Fruit fly (Drosophila melanogaster) whole organism, embryonic: ENCODE data around the gene CG11828.
A peak's percentile ranks its signal among the peaks of the same experiment; 100 is the strongest.

Experiments
- CG10543 ChIP-seq: fragments of 200-800 bp; sonication (Bioruptor generic); optimal IDR thresholded peaks from 3 replicates; lab custom pipeline; 2017; ENCODE audit warnings: missing biosample characterization, mild to moderate bottlenecking, missing genetic modification characterization, moderate library complexity
- CG12236 ChIP-seq: fragments of 200-800 bp; sonication (Bioruptor generic); optimal IDR thresholded peaks from 2 replicates; lab custom pipeline; 2016; ENCODE audit warnings: missing biosample characterization, missing genetic modification characterization
- CG12744 ChIP-seq: fragments of 200-800 bp; sonication (Bioruptor generic); optimal IDR thresholded peaks from 2 replicates; lab custom pipeline; 2016; ENCODE audit warnings: missing biosample characterization, missing genetic modification characterization
- CG12769 ChIP-seq: fragments of 200-800 bp; sonication (Bioruptor generic); optimal IDR thresholded peaks from 2 replicates; lab custom pipeline; 2019; ENCODE audit warnings: missing biosample characterization, mild to moderate bottlenecking, missing genetic modification characterization, moderate library complexity
- CG14441 ChIP-seq: fragments of 200-800 bp; sonication (Bioruptor generic); IDR thresholded peaks from 2 replicates; pipeline ENCODE4 v1.3.6; 2022; ENCODE audit warnings: missing biosample characterization, missing genetic modification characterization
- CG15479 ChIP-seq: fragments of 200-800 bp; sonication (Bioruptor generic); optimal IDR thresholded peaks from 3 replicates; lab custom pipeline; 2019; ENCODE audit warnings: missing biosample characterization, mild to moderate bottlenecking, missing genetic modification characterization, moderate library complexity
- CG17829 ChIP-seq: fragments of 200-800 bp; optimal IDR thresholded peaks from 2 replicates; lab custom pipeline; 2019; ENCODE audit warnings: missing biosample characterization, mild to moderate bottlenecking, missing genetic modification characterization, moderate library complexity
- CG1832 ChIP-seq: fragments of 200-800 bp; sonication (Bioruptor generic); optimal IDR thresholded peaks from 2 replicates; lab custom pipeline; 2017; ENCODE audit warnings: missing biosample characterization, mild to moderate bottlenecking, missing genetic modification characterization, inconsistent platforms
- CG18599 ChIP-seq: fragments of 200-800 bp; sonication (Bioruptor generic); optimal IDR thresholded peaks from 3 replicates; lab custom pipeline; 2017; ENCODE audit warnings: missing biosample characterization, missing genetic modification characterization, mild to moderate bottlenecking, moderate library complexity, missing genetic modification reagents
- CG2199 ChIP-seq: fragments of 200-800 bp; sonication (Bioruptor generic); IDR thresholded peaks from 3 replicates; pipeline ENCODE4 v1.3.6; 2022; ENCODE audit warnings: missing biosample characterization, missing genetic modification characterization
- CG30020 ChIP-seq: fragments of 200-800 bp; optimal IDR thresholded peaks from 2 replicates; lab custom pipeline; 2019; ENCODE audit warnings: missing biosample characterization, mild to moderate bottlenecking, missing genetic modification characterization, moderate library complexity
- CG31365 ChIP-seq: fragments of 200-800 bp; sonication (Bioruptor generic); optimal IDR thresholded peaks from 2 replicates; lab custom pipeline; 2018; ENCODE audit warnings: missing biosample characterization, mild to moderate bottlenecking, missing genetic modification characterization
- CG31441 ChIP-seq: fragments of 200-800 bp; sonication (Bioruptor generic); IDR thresholded peaks from 2 replicates; pipeline ENCODE4 v1.3.6; 2022; ENCODE audit warnings: missing biosample characterization, missing genetic modification characterization
- CG34422 ChIP-seq: fragments of 200-800 bp; sonication (Bioruptor generic); IDR thresholded peaks from 3 replicates; pipeline ENCODE4 v1.3.6; 2022; ENCODE audit warnings: missing biosample characterization, missing genetic modification characterization
- CG3847 ChIP-seq: fragments of 200-800 bp; sonication (Bioruptor generic); IDR thresholded peaks from 2 replicates; pipeline ENCODE4 v1.3.6; 2022; ENCODE audit warnings: missing biosample characterization, missing genetic modification characterization
- CG6683 ChIP-seq: fragments of 200-800 bp; sonication (Bioruptor generic); optimal IDR thresholded peaks from 2 replicates; lab custom pipeline; 2017; ENCODE audit warnings: missing biosample characterization, mild to moderate bottlenecking, missing genetic modification characterization, missing genetic modification reagents
- CG7987 ChIP-seq: fragments of 200-800 bp; sonication (Bioruptor generic); optimal IDR thresholded peaks from 2 replicates; lab custom pipeline; 2018; ENCODE audit warnings: missing biosample characterization, mild to moderate bottlenecking, missing genetic modification characterization, moderate library complexity
- CG8478 ChIP-seq: fragments of >200 bp; optimal IDR thresholded peaks from 2 replicates; lab custom pipeline; 2018
- Dad ChIP-seq: fragments of 200-800 bp; sonication (Bioruptor generic); optimal IDR thresholded peaks from 3 replicates; lab custom pipeline; 2016; ENCODE audit warnings: missing biosample characterization, missing genetic modification characterization
- Ets65A ChIP-seq: fragments of 200-800 bp; sonication (Bioruptor generic); peaks from one replicate; lab custom pipeline; 2016; ENCODE audit warnings: missing biosample characterization, missing genetic modification characterization
- HLH3B ChIP-seq: fragments of 200-800 bp; sonication (Bioruptor generic); IDR thresholded peaks from 2 replicates; pipeline ENCODE4 v1.3.6; 2022; ENCODE audit warnings: missing biosample characterization, missing genetic modification characterization
- Lhr ChIP-seq: fragments of 200-800 bp; sonication (Bioruptor generic); optimal IDR thresholded peaks from 3 replicates; lab custom pipeline; 2017; ENCODE audit warnings: mild to moderate bottlenecking, missing biosample characterization, missing genetic modification reagents, missing genetic modification characterization
- MBD-R2 ChIP-seq: fragments of 200-800 bp; sonication (Bioruptor generic); IDR thresholded peaks from 2 replicates; pipeline ENCODE4 v1.3.6; 2022; ENCODE audit warnings: missing biosample characterization, missing genetic modification characterization
- Med ChIP-seq: fragments of 200-800 bp; sonication (Bioruptor generic); peaks from one replicate; lab custom pipeline; 2016; ENCODE audit warnings: missing biosample characterization, missing genetic modification characterization, mild to moderate bottlenecking, inconsistent platforms, moderate library complexity
- Nf-YC ChIP-seq: fragments of 200-800 bp; optimal IDR thresholded peaks from 3 replicates; lab custom pipeline; 2019; ENCODE audit warnings: missing biosample characterization, mild to moderate bottlenecking, missing genetic modification characterization, moderate library complexity
- Spps ChIP-seq: fragments of 200-800 bp; sonication (Bioruptor generic); optimal IDR thresholded peaks from 2 replicates; lab custom pipeline; 2018; ENCODE audit warnings: missing biosample characterization, mild to moderate bottlenecking, missing genetic modification characterization
- Sry-β ChIP-seq: fragments of 200-800 bp; sonication (Bioruptor generic); optimal IDR thresholded peaks from 2 replicates; lab custom pipeline; 2018; ENCODE audit warnings: missing biosample characterization, mild to moderate bottlenecking, missing genetic modification characterization, moderate library complexity
- ash1 ChIP-seq: fragments of 200-800 bp; sonication (Bioruptor generic); optimal IDR thresholded peaks from 2 replicates; lab custom pipeline; 2018; ENCODE audit warnings: missing biosample characterization, mild to moderate bottlenecking, missing genetic modification characterization
- bab2 ChIP-seq: fragments of 200-800 bp; sonication (Bioruptor generic); optimal IDR thresholded peaks from 2 replicates; lab custom pipeline; 2016; ENCODE audit warnings: missing biosample characterization, missing genetic modification characterization
- br ChIP-seq: fragments of >200 bp; optimal IDR thresholded peaks from 2 replicates; lab custom pipeline; 2017
- chinmo ChIP-seq: fragments of 200-800 bp; sonication (Bioruptor generic); IDR thresholded peaks from 4 replicates; pipeline ENCODE4 v1.3.6; 2022; ENCODE audit warnings: missing biosample characterization, missing genetic modification characterization; ENCODE audit not compliant: partially characterized antibody
- dm ChIP-seq: fragments of 200-800 bp; sonication (Bioruptor generic); optimal IDR thresholded peaks from 3 replicates; lab custom pipeline; 2016; ENCODE audit warnings: missing biosample characterization, missing genetic modification characterization
- exex ChIP-seq: fragments of 200-800 bp; sonication (Bioruptor generic); optimal IDR thresholded peaks from 4 replicates; lab custom pipeline; 2018; ENCODE audit warnings: missing biosample characterization, mild to moderate bottlenecking, missing genetic modification characterization, moderate library complexity
- fd102C ChIP-seq: fragments of 200-800 bp; sonication (Bioruptor generic); optimal IDR thresholded peaks from 2 replicates; lab custom pipeline; 2018; ENCODE audit warnings: missing biosample characterization, mild to moderate bottlenecking, missing genetic modification characterization, moderate library complexity
- ftz-f1 ChIP-seq: fragments of 200-800 bp; sonication (Bioruptor generic); optimal IDR thresholded peaks from 2 replicates; lab custom pipeline; 2016; ENCODE audit warnings: missing biosample characterization, missing genetic modification characterization
- grn ChIP-seq: fragments of 200-800 bp; sonication (Bioruptor generic); optimal IDR thresholded peaks from 3 replicates; lab custom pipeline; 2017; ENCODE audit warnings: missing biosample characterization, missing genetic modification characterization
- hth ChIP-seq: fragments of >200 bp; optimal IDR thresholded peaks from 2 replicates; lab custom pipeline; 2017; ENCODE audit warnings: inconsistent platforms
- nau ChIP-seq: fragments of 200-800 bp; sonication (Bioruptor generic); optimal IDR thresholded peaks from 3 replicates; lab custom pipeline; 2017; ENCODE audit warnings: missing biosample characterization, mild to moderate bottlenecking, missing genetic modification characterization, missing genetic modification reagents
- nom ChIP-seq: fragments of 200-800 bp; sonication (Bioruptor generic); optimal IDR thresholded peaks from 2 replicates; lab custom pipeline; 2017; ENCODE audit warnings: missing biosample characterization, missing genetic modification characterization, mild to moderate bottlenecking, moderate library complexity, missing genetic modification reagents
- sd ChIP-seq: fragments of 200-800 bp; sonication (Bioruptor generic); optimal IDR thresholded peaks from 3 replicates; lab custom pipeline; 2018; ENCODE audit warnings: missing biosample characterization, mild to moderate bottlenecking, missing genetic modification characterization, moderate library complexity
- sisA ChIP-seq: fragments of 200-800 bp; sonication (Bioruptor generic); IDR thresholded peaks from 2 replicates; pipeline ENCODE4 v1.3.6; 2022; ENCODE audit warnings: missing biosample characterization, missing genetic modification characterization
- slbo ChIP-seq: fragments of 200-800 bp; sonication (Bioruptor generic); IDR thresholded peaks from 2 replicates; pipeline ENCODE4 v1.3.6; 2022; ENCODE audit warnings: missing biosample characterization, missing genetic modification characterization
- so ChIP-seq: fragments of 200-800 bp; sonication (Bioruptor generic); IDR thresholded peaks from 3 replicates; pipeline ENCODE4 v1.3.6; 2022; ENCODE audit warnings: missing biosample characterization, missing genetic modification characterization
- sr ChIP-seq: fragments of 200-800 bp; sonication (Bioruptor generic); IDR thresholded peaks from 3 replicates; pipeline ENCODE4 v1.3.6; 2022; ENCODE audit warnings: missing biosample characterization, missing genetic modification characterization
- ssp ChIP-seq: fragments of 200-800 bp; sonication (Bioruptor generic); IDR thresholded peaks from 2 replicates; pipeline ENCODE4 v1.3.6; 2022; ENCODE audit warnings: missing biosample characterization, missing genetic modification characterization
- sug ChIP-seq: fragments of 200-800 bp; optimal IDR thresholded peaks from 2 replicates; lab custom pipeline; 2019; ENCODE audit warnings: missing biosample characterization, mild to moderate bottlenecking, missing genetic modification characterization, moderate library complexity
- tap ChIP-seq: fragments of 200-800 bp; optimal IDR thresholded peaks from 3 replicates; lab custom pipeline; 2019; ENCODE audit warnings: missing biosample characterization, mild to moderate bottlenecking, missing genetic modification characterization, moderate library complexity
- twi ChIP-seq: fragments of 200-800 bp; optimal IDR thresholded peaks from 2 replicates; lab custom pipeline; 2019; ENCODE audit warnings: missing biosample characterization, mild to moderate bottlenecking, missing genetic modification characterization, moderate library complexity

Gene CG11828

DNA sequence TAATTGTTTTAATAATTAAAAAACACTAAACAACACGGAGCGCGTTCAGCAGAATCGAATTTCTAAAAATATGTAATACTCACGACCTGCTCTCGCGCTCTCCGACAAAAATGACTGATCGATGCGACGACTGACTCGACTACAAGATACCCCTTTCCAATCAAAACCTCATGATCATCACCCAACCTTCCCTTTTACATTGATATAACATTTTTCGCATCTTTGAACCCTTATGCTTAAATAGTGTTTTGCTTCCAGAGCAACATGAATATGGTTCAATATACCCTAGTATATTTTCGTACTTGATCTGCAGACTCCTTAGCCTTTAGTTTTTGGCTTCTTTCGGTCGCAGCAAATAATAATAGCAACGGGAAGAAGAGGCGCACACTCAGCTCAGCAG is 11.1 kb upstream of the CG11828 start (continued):
- no peak for TF ChIP-seq ash1 (GFP tag; lab: Kevin White, UChicago)
- TF ChIP-seq ssp (GFP tag; lab: Robert Waterston, UW) = peak; percentile 71
- no peak for TF ChIP-seq CG8478 (lab: Kevin White, UChicago)
- peak; percentile 57 for TF ChIP-seq CG3847 (GFP tag; lab: Robert Waterston, UW)
- peak; percentile 78; the same call in 2 of the 3 replicates for TF ChIP-seq CG34422
- TF ChIP-seq CG31441 (GFP tag; lab: Robert Waterston, UW) = peak; percentile 77
- no peak for TF ChIP-seq CG31365 (tag; lab: Kevin White, UChicago)
- TF ChIP-seq CG18599 (GFP tag; lab: Kevin White, UChicago) = peak; percentile 40
- peak; percentile 59 for TF ChIP-seq tap (tag; lab: Kevin White, UChicago)
- TF ChIP-seq CG6683 (GFP tag; lab: Kevin White, UChicago) = no peak
- TF ChIP-seq CG14441 (GFP tag; lab: Robert Waterston, UW) = peak; percentile 87
- TF ChIP-seq dm (GFP tag; lab: Kevin White, UChicago) = peak; percentile 65

DNA sequence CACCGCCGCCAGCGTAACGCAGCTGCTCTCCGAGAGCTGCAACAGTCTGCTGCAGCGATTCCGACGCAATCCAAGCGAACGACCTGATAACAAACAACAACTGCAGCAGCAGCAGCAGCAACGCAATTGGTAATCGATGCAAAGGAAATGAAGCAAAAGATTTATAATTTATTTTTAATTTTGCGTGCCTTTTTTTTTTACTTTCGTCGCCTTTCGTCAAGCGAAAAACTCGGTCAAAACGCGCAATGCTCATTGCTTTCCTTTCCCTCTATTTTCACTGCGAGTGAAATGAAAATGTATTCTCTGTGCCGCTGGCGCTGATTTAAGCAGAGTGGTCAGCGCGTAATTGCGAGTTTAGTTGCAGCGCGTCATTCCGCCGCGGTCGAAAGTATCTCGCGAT is 9.8 kb upstream of the CG11828 start:
- TF ChIP-seq nau (GFP tag; lab: Kevin White, UChicago) = no peak
- TF ChIP-seq sug = no peak
- no peak for TF ChIP-seq grn (GFP tag; lab: Kevin White, UChicago)
- TF ChIP-seq hth (lab: Kevin White, UChicago) = no peak
- TF ChIP-seq Lhr = no peak
- no peak for TF ChIP-seq CG17829 (tag; lab: Kevin White, UChicago)
- TF ChIP-seq Dad (GFP tag; lab: Kevin White, UChicago) = no peak
- no peak for TF ChIP-seq HLH3B (GFP tag; lab: Robert Waterston, UW)
- no peak for TF ChIP-seq sisA (GFP tag; lab: Robert Waterston, UW)

DNA sequence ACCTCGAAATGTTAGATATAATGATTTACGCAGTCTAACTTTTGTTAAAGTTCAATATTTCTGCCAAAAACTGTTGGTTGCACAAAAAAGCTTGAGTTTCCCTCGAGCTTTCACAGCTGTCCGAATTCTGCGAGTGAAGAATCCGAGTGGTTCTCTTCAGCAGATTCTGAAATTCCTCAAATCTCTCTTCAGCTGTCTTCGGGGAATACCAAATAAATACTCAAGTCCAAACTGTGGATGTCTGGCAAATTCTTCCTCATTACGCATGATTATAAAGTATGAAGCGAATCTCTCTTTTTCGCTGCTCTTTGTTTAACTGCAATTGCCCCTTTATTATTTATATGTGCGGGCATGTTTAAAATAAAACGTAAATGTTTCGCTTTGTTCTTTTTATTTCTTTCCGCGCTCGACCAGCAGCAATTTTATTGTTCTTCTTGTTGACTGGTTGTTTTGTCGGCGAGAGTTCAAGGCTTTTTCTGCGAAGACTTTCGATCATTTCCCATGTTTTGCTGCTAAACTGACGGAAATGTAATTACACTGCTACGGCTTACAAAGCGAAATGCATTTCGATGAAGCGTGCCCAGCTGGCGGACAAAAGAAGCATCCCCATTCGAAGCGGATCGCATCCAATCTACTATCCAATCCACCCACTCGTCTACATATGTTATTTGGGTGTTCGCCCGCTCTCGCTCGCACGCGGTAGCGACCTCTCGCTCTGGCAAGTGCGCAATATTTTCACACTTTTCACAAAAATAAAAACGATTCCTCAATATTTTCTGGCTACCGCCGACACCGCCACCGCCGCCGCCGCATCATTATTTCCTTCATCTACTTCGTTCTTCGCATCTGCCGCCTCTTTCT is 8.7 kb upstream of the CG11828 start:
- TF ChIP-seq sr (GFP tag; lab: Robert Waterston, UW) (peak; percentile 95), twi (tag; lab: Kevin White, UChicago) (peak; percentile 10), CG12769 (tag; lab: Kevin White, UChicago) (peak; percentile 79), Ets65A (GFP tag; lab: Kevin White, UChicago) (peak; percentile 59), CG7987 (GFP tag; lab: Kevin White, UChicago) (no peak), CG30020 (tag; lab: Kevin White, UChicago) (no peak), chinmo (GFP tag; lab: Robert Waterston, UW) (no peak), CG1832 (GFP tag; lab: Kevin White, UChicago) (peak; percentile 23), so (GFP tag; lab: Robert Waterston, UW) (0 out of 3 replicates have a peak, but pooled peaks have one; percentile 12), br (no peak), bab2 (no peak), exex (tag; lab: Kevin White, UChicago) (no peak), MBD-R2 (no peak), Nf-YC (tag; lab: Kevin White, UChicago) (no peak), CG12744 (GFP tag; lab: Kevin White, UChicago) (no peak), CG12236 (GFP tag; lab: Kevin White, UChicago) (no peak), Med (peak; percentile 2), Spps (tag; lab: Kevin White, UChicago) (no peak), slbo (GFP tag; lab: Robert Waterston, UW) (peak; percentile 23; the same call in 1 of the 2 replicates), fd102C (GFP tag; lab: Kevin White, UChicago) (no peak), nom (GFP tag; lab: Kevin White, UChicago) (peak; percentile 67), CG2199 (no peak), ftz-f1 (GFP tag; lab: Kevin White, UChicago) (no peak), sd (tag; lab: Kevin White, UChicago) (peak; percentile 50), CG10543 (GFP tag; lab: Kevin White, UChicago) (peak; percentile 31), Sry-β (no peak), CG15479 (GFP tag; lab: Kevin White, UChicago) (no peak)
